Fruit fly (Drosophila melanogaster) whole organism, prepupa: ENCODE measurements around the gene CG4615.

Experiments used
- Blimp-1 ChIP-seq: fragments of 200-800 bp; sonication (Bioruptor generic); optimal IDR thresholded peaks from 3 replicates; lab custom pipeline; 2017; ENCODE audit warnings: missing biosample characterization, missing genetic modification characterization, mild to moderate bottlenecking, moderate library complexity, missing genetic modification reagents
- CG10631 ChIP-seq: fragments of 200-800 bp; sonication (Bioruptor generic); optimal IDR thresholded peaks from 2 replicates; lab custom pipeline; 2016; ENCODE audit warnings: missing biosample characterization, missing genetic modification characterization
- CG11294 ChIP-seq: fragments of 200-800 bp; sonication (Bioruptor generic); IDR thresholded peaks from 2 replicates; pipeline ENCODE4 v1.3.6; 2022; ENCODE audit warnings: missing biosample characterization, missing genetic modification characterization
- CG11762 ChIP-seq: fragments of 200-800 bp; sonication (Bioruptor generic); optimal IDR thresholded peaks from 3 replicates; lab custom pipeline; 2016; ENCODE audit warnings: missing biosample characterization, missing genetic modification characterization; ENCODE audit not compliant: insufficient read depth
- CG11902 ChIP-seq: fragments of 200-800 bp; sonication (Bioruptor generic); optimal IDR thresholded peaks from 3 replicates; lab custom pipeline; 2016; ENCODE audit warnings: missing biosample characterization, missing genetic modification characterization
- CG15336 ChIP-seq: fragments of 200-800 bp; sonication (Bioruptor generic); IDR thresholded peaks from 2 replicates; pipeline ENCODE4 v1.3.6; 2022; ENCODE audit warnings: missing biosample characterization, missing genetic modification characterization
- CG1621 ChIP-seq: fragments of 200-800 bp; sonication (Bioruptor generic); optimal IDR thresholded peaks from 3 replicates; lab custom pipeline; 2018; ENCODE audit warnings: missing biosample characterization, mild to moderate bottlenecking, missing genetic modification characterization
- CG16779 ChIP-seq: fragments of 200-800 bp; sonication (Bioruptor generic); optimal IDR thresholded peaks from 3 replicates; lab custom pipeline; 2017; ENCODE audit warnings: missing biosample characterization, mild to moderate bottlenecking, missing genetic modification characterization
- CG31627 ChIP-seq: fragments of 200-800 bp; sonication (Bioruptor generic); optimal IDR thresholded peaks from 3 replicates; lab custom pipeline; 2016; ENCODE audit warnings: missing biosample characterization, missing genetic modification characterization
- CG32006 ChIP-seq: fragments of 200-800 bp; sonication (Bioruptor generic); optimal IDR thresholded peaks from 3 replicates; lab custom pipeline; 2017; ENCODE audit warnings: missing biosample characterization, mild to moderate bottlenecking, missing genetic modification characterization
- CG34406 ChIP-seq: fragments of 200-800 bp; sonication (Bioruptor generic); optimal IDR thresholded peaks from 3 replicates; lab custom pipeline; 2016; ENCODE audit warnings: missing biosample characterization, missing genetic modification characterization
- CG3919 ChIP-seq: fragments of 200-800 bp; sonication (Bioruptor generic); optimal IDR thresholded peaks from 3 replicates; lab custom pipeline; 2016; ENCODE audit warnings: missing biosample characterization, missing genetic modification characterization
- CG6163 ChIP-seq: fragments of 200-800 bp; sonication (Bioruptor generic); IDR thresholded peaks from 3 replicates; pipeline ENCODE4 v1.3.6; 2022; ENCODE audit warnings: missing biosample characterization, missing genetic modification characterization
- CG6276 ChIP-seq: fragments of 200-800 bp; sonication (Bioruptor generic); optimal IDR thresholded peaks from 2 replicates; lab custom pipeline; 2017; ENCODE audit warnings: missing biosample characterization, mild to moderate bottlenecking, missing genetic modification characterization
- CG6792 ChIP-seq: fragments of 200-800 bp; sonication (Bioruptor generic); optimal IDR thresholded peaks from 3 replicates; lab custom pipeline; 2016; ENCODE audit warnings: missing biosample characterization, missing genetic modification characterization
- CG6808 ChIP-seq: fragments of 200-800 bp; sonication (Bioruptor generic); optimal IDR thresholded peaks from 3 replicates; lab custom pipeline; 2017; ENCODE audit warnings: missing biosample characterization, missing genetic modification characterization, mild to moderate bottlenecking, moderate library complexity, missing genetic modification reagents
- CG7368 ChIP-seq: fragments of 200-800 bp; sonication (Bioruptor generic); optimal IDR thresholded peaks from 3 replicates; lab custom pipeline; 2016; ENCODE audit warnings: missing biosample characterization, missing genetic modification characterization
- CG8319 ChIP-seq: fragments of 200-800 bp; sonication (Bioruptor generic); optimal IDR thresholded peaks from 3 replicates; lab custom pipeline; 2016; ENCODE audit warnings: missing biosample characterization, missing genetic modification characterization
- CG8632 ChIP-seq: fragments of 200-800 bp; sonication (Bioruptor generic); optimal IDR thresholded peaks from 3 replicates; lab custom pipeline; 2016; ENCODE audit warnings: missing biosample characterization, missing genetic modification characterization
- Eip75B ChIP-seq: fragments of 200-800 bp; sonication (Bioruptor generic); optimal IDR thresholded peaks from 3 replicates; lab custom pipeline; 2016; ENCODE audit warnings: missing biosample characterization, missing genetic modification characterization
- Eip78C ChIP-seq: fragments of 200-800 bp; sonication (Bioruptor generic); peaks from one replicate; lab custom pipeline; 2016; ENCODE audit warnings: missing biosample characterization, missing genetic modification characterization
- Eip93F ChIP-seq: fragments of 200-800 bp; sonication (Bioruptor generic); optimal IDR thresholded peaks from 2 replicates; lab custom pipeline; 2016; ENCODE audit warnings: missing biosample characterization, mild to moderate bottlenecking, missing genetic modification characterization
- Ets21C ChIP-seq: fragments of 200-800 bp; sonication (Bioruptor generic); optimal IDR thresholded peaks from 3 replicates; lab custom pipeline; 2016; ENCODE audit warnings: missing biosample characterization, missing genetic modification characterization
- Gug ChIP-seq: fragments of 200-800 bp; sonication (Bioruptor generic); IDR thresholded peaks from 2 replicates; pipeline ENCODE4 v1.3.6; 2022; ENCODE audit warnings: missing biosample characterization, missing genetic modification characterization
- Hr38 ChIP-seq: sonication (Bioruptor generic); optimal IDR thresholded peaks from 2 replicates; lab custom pipeline; 2016; ENCODE audit warnings: missing biosample characterization, missing genetic modification characterization
- Lpt ChIP-seq: fragments of 200-800 bp; sonication (Bioruptor generic); optimal IDR thresholded peaks from 3 replicates; lab custom pipeline; 2016; ENCODE audit warnings: missing biosample characterization, missing genetic modification characterization
- OdsH ChIP-seq: fragments of 200-800 bp; sonication (Bioruptor generic); optimal IDR thresholded peaks from 3 replicates; lab custom pipeline; 2016; ENCODE audit warnings: missing biosample characterization, missing genetic modification characterization
- Sox102F ChIP-seq: fragments of 200-800 bp; sonication (Bioruptor generic); optimal IDR thresholded peaks from 2 replicates; lab custom pipeline; 2016; ENCODE audit warnings: missing biosample characterization, mild to moderate bottlenecking, missing genetic modification characterization
- Sox14 ChIP-seq: fragments of 200-800 bp; sonication (Bioruptor generic); optimal IDR thresholded peaks from 3 replicates; lab custom pipeline; 2016; ENCODE audit warnings: missing biosample characterization, missing genetic modification characterization
- cyc ChIP-seq: fragments of 200-800 bp; sonication (Bioruptor generic); optimal IDR thresholded peaks from 3 replicates; lab custom pipeline; 2016; ENCODE audit warnings: missing biosample characterization, missing genetic modification characterization
- dac ChIP-seq: fragments of 200-800 bp; sonication (Bioruptor generic); optimal IDR thresholded peaks from 2 replicates; lab custom pipeline; 2017; ENCODE audit warnings: missing biosample characterization, mild to moderate bottlenecking, missing genetic modification characterization
- dsx ChIP-seq: fragments of 200-800 bp; optimal IDR thresholded peaks from 3 replicates; lab custom pipeline; 2019; ENCODE audit warnings: missing biosample characterization, mild to moderate bottlenecking, missing genetic modification characterization, moderate library complexity; ENCODE audit not compliant: poor library complexity, severe bottlenecking
- eg ChIP-seq: fragments of 200-800 bp; sonication (Bioruptor generic); IDR thresholded peaks from 3 replicates; pipeline ENCODE4 v1.3.6; 2022; ENCODE audit warnings: missing biosample characterization, missing genetic modification characterization
- fd59A ChIP-seq: fragments of 200-800 bp; sonication (Bioruptor generic); optimal IDR thresholded peaks from 2 replicates; lab custom pipeline; 2017; ENCODE audit warnings: missing biosample characterization, mild to moderate bottlenecking, missing genetic modification characterization, missing genetic modification reagents
- fd85E ChIP-seq: fragments of 200-800 bp; sonication (Bioruptor generic); optimal IDR thresholded peaks from 3 replicates; lab custom pipeline; 2016; ENCODE audit warnings: missing biosample characterization, missing genetic modification characterization
- lz ChIP-seq: fragments of 200-800 bp; sonication (Bioruptor generic); optimal IDR thresholded peaks from 3 replicates; lab custom pipeline; 2016; ENCODE audit warnings: missing biosample characterization, missing genetic modification characterization
- net ChIP-seq: fragments of 200-800 bp; sonication (Bioruptor generic); optimal IDR thresholded peaks from 3 replicates; lab custom pipeline; 2016; ENCODE audit warnings: missing biosample characterization, missing genetic modification characterization
- pdm3 ChIP-seq: fragments of 200-800 bp; sonication (Bioruptor generic); optimal IDR thresholded peaks from 3 replicates; lab custom pipeline; 2016; ENCODE audit warnings: missing biosample characterization, missing genetic modification characterization
- salr ChIP-seq, 2 experiments: fragments of 200-800 bp; sonication (Bioruptor generic); optimal IDR thresholded peaks; 3 replicates each; lab custom pipeline; 2016 to 2018; ENCODE audit warnings: missing biosample characterization in 2 of 2, missing genetic modification characterization in 2 of 2, mild to moderate bottlenecking in 1 of 2
- ss ChIP-seq, 2 experiments: fragments of 200-800 bp; sonication (Bioruptor generic); optimal IDR thresholded peaks; 2 replicates in 1 of 2; 3 replicates in 1 of 2; lab custom pipeline; 2017 to 2018; ENCODE audit warnings: mild to moderate bottlenecking in 2 of 2, missing biosample characterization in 2 of 2, missing genetic modification characterization in 2 of 2, moderate library complexity in 1 of 2
- svp ChIP-seq: fragments of 200-800 bp; sonication (Bioruptor generic); peaks from one replicate; lab custom pipeline; 2016; ENCODE audit warnings: missing biosample characterization, missing genetic modification characterization
- topi ChIP-seq: fragments of 200-800 bp; sonication (Bioruptor generic); optimal IDR thresholded peaks from 3 replicates; lab custom pipeline; 2016; ENCODE audit warnings: missing biosample characterization, missing genetic modification characterization
- vri ChIP-seq: fragments of 200-800 bp; sonication (Bioruptor generic); optimal IDR thresholded peaks from 3 replicates; lab custom pipeline; 2016; ENCODE audit warnings: missing biosample characterization, mild to moderate bottlenecking, missing genetic modification characterization

Gene CG4615

DNA sequence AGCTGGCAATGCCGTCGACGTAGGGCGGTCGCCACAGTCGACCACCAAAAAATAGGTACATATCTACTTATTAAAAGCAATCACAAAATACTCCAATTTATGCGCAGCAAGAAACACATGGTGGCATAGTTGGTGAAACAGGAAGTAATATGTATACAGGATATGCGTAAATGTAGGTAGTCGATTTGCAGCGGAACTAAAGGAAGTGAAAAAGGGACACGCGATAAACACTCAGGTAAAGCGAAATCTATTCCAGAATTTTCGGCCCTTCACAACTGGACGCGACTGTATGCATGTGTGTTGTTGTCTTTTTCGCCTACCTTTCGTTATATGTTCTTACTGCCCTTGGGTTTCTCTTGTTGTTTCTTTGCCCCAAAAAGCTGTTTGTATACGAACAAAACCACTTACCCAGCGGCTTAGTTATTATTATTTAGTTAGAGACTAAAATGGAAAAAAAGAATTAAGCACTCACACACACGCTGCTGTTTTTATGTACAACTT is 5.6 kb downstream of the CG4615 start (continued):
- TF ChIP-seq CG10631 (GFP tag; lab: Kevin White, UChicago) (peak; percentile 66), CG32006 (GFP tag; lab: Kevin White, UChicago) (peak; percentile 68), eg (peak; percentile 51), CG7368 (GFP tag; lab: Kevin White, UChicago) (peak; percentile 61), Sox14 (GFP tag; lab: Kevin White, UChicago) (peak; percentile 79), Eip78C (peak; percentile 87), Eip93F (no peak), CG8632 (GFP tag; lab: Kevin White, UChicago) (peak; percentile 77), CG31627 (peak; percentile 83), CG16779 (peak; percentile 41), fd59A (GFP tag; lab: Kevin White, UChicago) (peak; percentile 76), CG6163 (GFP tag; lab: Robert Waterston, UW) (peak; percentile 68), dsx (GFP tag; lab: Kevin White, UChicago) (peak; percentile 71), net (GFP tag; lab: Kevin White, UChicago) (peak; percentile 43), CG8319 (GFP tag; lab: Kevin White, UChicago) (no peak), CG1621 (tag; lab: Kevin White, UChicago) (peak; percentile 69)
- TF ChIP-seq, all 60 proteins: peak for 53

DNA sequence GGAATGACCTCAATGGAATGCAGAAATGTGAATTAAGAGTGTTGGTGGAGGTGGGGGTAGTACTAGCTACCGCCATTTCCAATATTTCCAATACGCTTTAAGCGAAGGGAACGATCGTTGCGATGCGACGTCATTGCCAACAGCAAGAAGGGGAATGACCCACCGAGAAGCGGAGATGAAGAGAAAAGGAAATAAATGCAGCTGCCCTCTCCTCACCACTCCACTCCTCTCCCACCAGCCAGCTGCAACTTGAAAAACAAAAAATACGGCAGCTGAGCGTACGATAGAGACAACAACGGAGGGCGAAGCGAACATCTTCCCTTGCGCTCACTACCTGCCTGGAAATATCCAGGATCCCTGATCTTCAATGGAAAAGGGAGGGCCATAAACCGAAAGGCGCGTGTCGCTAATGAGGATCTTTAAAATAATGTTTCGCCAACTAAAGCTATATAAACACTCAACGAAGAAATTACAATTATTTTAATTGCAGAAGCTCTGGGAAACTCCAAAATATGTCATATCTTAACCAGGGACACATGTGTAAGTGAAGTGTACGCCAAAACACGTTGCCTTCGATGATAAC is 6.1 kb downstream of the CG4615 start:
- TF ChIP-seq CG6163 (GFP tag; lab: Robert Waterston, UW) (0 out of 3 replicates have a peak, but pooled peaks have one; percentile 3), Hr38 (GFP tag; lab: Kevin White, UChicago) (no peak)

DNA sequence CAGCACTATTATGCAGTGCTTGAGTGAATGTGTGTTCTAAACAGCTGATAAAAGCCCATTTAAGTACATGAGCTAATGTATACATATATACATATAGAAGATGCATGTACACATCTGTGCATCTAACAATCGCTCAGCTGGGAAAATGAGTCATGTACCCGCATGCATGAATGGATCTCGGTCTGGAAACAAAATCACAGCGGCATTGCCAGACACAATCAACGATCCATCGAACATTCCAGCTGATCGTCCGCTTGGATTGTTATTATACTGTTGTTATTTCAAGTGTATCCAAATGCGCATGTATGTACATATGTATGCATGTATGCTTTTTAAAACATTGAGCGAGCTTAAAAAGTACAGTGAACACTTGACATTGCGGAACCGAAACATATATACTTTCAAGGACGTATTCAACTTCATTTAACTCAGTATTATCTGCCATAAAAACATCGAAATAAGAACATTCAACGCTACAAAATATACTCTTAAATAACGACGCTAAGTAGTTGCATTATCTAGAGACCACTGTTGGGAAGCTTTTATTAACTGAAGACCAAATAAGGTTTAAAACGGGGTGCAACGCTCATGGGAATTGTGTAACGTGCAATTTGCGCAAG is 6.7 kb downstream of the CG4615 start:
- TF ChIP-seq CG11902 (GFP tag; lab: Kevin White, UChicago) (peak; percentile 79), Eip78C (peak; percentile 95), lz (GFP tag; lab: Kevin White, UChicago) (peak; percentile 89), CG8319 (GFP tag; lab: Kevin White, UChicago) (peak; percentile 69), topi (GFP tag; lab: Kevin White, UChicago) (peak; percentile 90), CG16779 (peak; percentile 71), Gug (peak; percentile 75), CG11294 (peak; percentile 67), Sox14 (GFP tag; lab: Kevin White, UChicago) (peak; percentile 84), CG6163 (GFP tag; lab: Robert Waterston, UW) (peak; percentile 93), fd85E (peak; percentile 35), Blimp-1 (GFP tag; lab: Kevin White, UChicago) (peak; percentile 70), CG1621 (tag; lab: Kevin White, UChicago) (peak; percentile 67), svp (GFP tag; lab: Kevin White, UChicago) (peak; percentile 96), pdm3 (GFP tag; lab: Kevin White, UChicago) (peak; percentile 90), vri (GFP tag; lab: Kevin White, UChicago) (peak; percentile 74), CG7368 (GFP tag; lab: Kevin White, UChicago) (peak; percentile 83), OdsH (GFP tag; lab: Kevin White, UChicago) (peak; percentile 85), Eip75B (GFP tag; lab: Kevin White, UChicago) (peak; percentile 79), ss (GFP tag; optimal IDR thresholded peaks at IDR 0.05; lab: Kevin White, UChicago) (peak; percentile 56 to 78), CG15336 (GFP tag; lab: Robert Waterston, UW) (peak; percentile 85), CG11762 (peak; percentile 77), CG6808 (GFP tag; lab: Kevin White, UChicago) (peak; percentile 74), cyc (GFP tag; lab: Kevin White, UChicago) (peak; percentile 91), Sox102F (GFP tag; lab: Kevin White, UChicago) (peak; percentile 89), eg (peak; percentile 92), CG34406 (GFP tag; lab: Kevin White, UChicago) (peak; percentile 67), salr (GFP tag; optimal IDR thresholded peaks at IDR 0.05; lab: Kevin White, UChicago) (peak; percentile 49 to 62), CG6792 (peak; percentile 85), fd59A (GFP tag; lab: Kevin White, UChicago) (peak; percentile 60), dac (GFP tag; lab: Kevin White, UChicago) (peak; percentile 70), CG6276 (GFP tag; lab: Kevin White, UChicago) (peak; percentile 79), net (GFP tag; lab: Kevin White, UChicago) (peak; percentile 75), Hr38 (GFP tag; lab: Kevin White, UChicago) (peak; percentile 57), CG10631 (GFP tag; lab: Kevin White, UChicago) (peak; percentile 68), Lpt (peak; percentile 57), Ets21C (GFP tag; lab: Kevin White, UChicago) (peak; percentile 87), CG3919 (GFP tag; lab: Kevin White, UChicago) (peak; percentile 82)
